Worm (Caenorhabditis elegans) whole organism, L2 larva: Measurements from ENCODE around the gene mmcm-1.

Experiments
- C34F6.9 ChIP-seq: fragments of 150-350 bp; optimal IDR thresholded peaks from 2 replicates; lab custom pipeline; 2014; ENCODE audit warnings: missing biosample characterization, missing genetic modification characterization
- F13H6.1 ChIP-seq: sonication (generic microtip); optimal IDR thresholded peaks from 2 replicates; lab custom pipeline; 2016; ENCODE audit warnings: missing genetic modification characterization, missing compliant biosample characterization
- R02D3.7 ChIP-seq: fragments of 150-350 bp; optimal IDR thresholded peaks from 2 replicates; lab custom pipeline; 2014; ENCODE audit warnings: missing biosample characterization, missing genetic modification characterization
- Y55F3AM.14 ChIP-seq: fragments of 200-800 bp; sonication (Bioruptor generic); optimal IDR thresholded peaks from 2 replicates; lab custom pipeline; 2018; ENCODE audit warnings: mild to moderate bottlenecking, missing genetic modification characterization, missing compliant biosample characterization
- ZK546.5 ChIP-seq: sonication (generic microtip); optimal IDR thresholded peaks from 2 replicates; lab custom pipeline; 2017; ENCODE audit warnings: missing biosample characterization, missing genetic modification characterization
- alr-1 ChIP-seq: fragments of 150-350 bp; optimal IDR thresholded peaks from 2 replicates; lab custom pipeline; 2014; ENCODE audit warnings: missing biosample characterization, missing genetic modification characterization
- aly-2 ChIP-seq: fragments of 150-350 bp; optimal IDR thresholded peaks from 2 replicates; lab custom pipeline; 2014; ENCODE audit warnings: missing biosample characterization, missing genetic modification characterization
- ama-1 ChIP-seq: fragments of 150-350 bp; optimal IDR thresholded peaks from 2 replicates; lab custom pipeline; 2018; ENCODE audit warnings: inconsistent platforms
- blmp-1 ChIP-seq: sonication (generic microtip); optimal IDR thresholded peaks from 2 replicates; lab custom pipeline; 2017; ENCODE audit warnings: missing genetic modification characterization, mild to moderate bottlenecking, missing compliant biosample characterization, antibody characterized with exemption, moderate library complexity; ENCODE audit not compliant: insufficient read depth
- ceh-16 ChIP-seq: fragments of 150-350 bp; optimal IDR thresholded peaks from 2 replicates; lab custom pipeline; 2014; ENCODE audit warnings: missing biosample characterization, missing genetic modification characterization
- ceh-82 ChIP-seq: fragments of 150-350 bp; optimal IDR thresholded peaks from 2 replicates; lab custom pipeline; 2014; ENCODE audit warnings: missing biosample characterization, missing genetic modification characterization
- crh-2 ChIP-seq: sonication (generic microtip); optimal IDR thresholded peaks from 2 replicates; lab custom pipeline; 2017; ENCODE audit warnings: missing biosample characterization, missing genetic modification characterization
- egl-27 ChIP-seq: sonication (generic microtip); optimal IDR thresholded peaks from 3 replicates; lab custom pipeline; 2017; ENCODE audit warnings: missing biosample characterization, missing genetic modification reagents, missing genetic modification characterization
- elt-1 ChIP-seq: fragments of 150-350 bp; optimal IDR thresholded peaks from 2 replicates; lab custom pipeline; 2014; ENCODE audit warnings: missing biosample characterization, missing genetic modification characterization
- elt-3 ChIP-seq: sonication (generic microtip); optimal IDR thresholded peaks from 2 replicates; lab custom pipeline; 2017; ENCODE audit warnings: missing biosample characterization, missing genetic modification characterization
- fos-1 ChIP-seq: fragments of 150-350 bp; optimal IDR thresholded peaks from 2 replicates; lab custom pipeline; 2014; ENCODE audit warnings: missing biosample characterization, missing genetic modification characterization
- gmeb-1 ChIP-seq: fragments of 150-350 bp; optimal IDR thresholded peaks from 2 replicates; lab custom pipeline; 2014; ENCODE audit warnings: missing biosample characterization, missing genetic modification characterization
- lin-11 ChIP-seq: fragments of 150-350 bp; sonication (generic microtip); optimal IDR thresholded peaks from 2 replicates; lab custom pipeline; 2014; ENCODE audit warnings: missing biosample characterization, missing genetic modification characterization, inconsistent platforms, mixed read lengths
- lin-13 ChIP-seq: fragments of 150-350 bp; optimal IDR thresholded peaks from 2 replicates; lab custom pipeline; 2014; ENCODE audit warnings: missing biosample characterization, missing genetic modification reagents, missing genetic modification characterization
- lin-39 ChIP-seq: fragments of 150-350 bp; optimal IDR thresholded peaks from 2 replicates; lab custom pipeline; 2014; ENCODE audit warnings: missing biosample characterization, missing genetic modification reagents, missing genetic modification characterization
- lsy-2 ChIP-seq, 2 experiments: fragments of 150-350 bp in 1 of 2; sonication (generic microtip) in 1 of 2; optimal IDR thresholded peaks; 2 replicates each; lab custom pipeline; 2014 to 2017; ENCODE audit warnings: missing biosample characterization in 2 of 2, missing genetic modification characterization in 2 of 2
- mbf-1 ChIP-seq: sonication (generic microtip); optimal IDR thresholded peaks from 2 replicates; lab custom pipeline; 2017; ENCODE audit warnings: missing biosample characterization, missing genetic modification characterization
- nhr-10 ChIP-seq: sonication (generic microtip); optimal IDR thresholded peaks from 2 replicates; lab custom pipeline; 2017; ENCODE audit warnings: missing biosample characterization, missing genetic modification characterization
- nhr-12 ChIP-seq: fragments of 150-350 bp; optimal IDR thresholded peaks from 2 replicates; lab custom pipeline; 2014; ENCODE audit warnings: missing biosample characterization, missing genetic modification characterization
- nhr-129 ChIP-seq: fragments of 150-350 bp; optimal IDR thresholded peaks from 2 replicates; lab custom pipeline; 2014; ENCODE audit warnings: missing biosample characterization, missing genetic modification characterization
- nhr-21 ChIP-seq: fragments of 150-350 bp; optimal IDR thresholded peaks from 2 replicates; lab custom pipeline; 2014; ENCODE audit warnings: missing biosample characterization, missing genetic modification characterization
- nhr-23 ChIP-seq: fragments of 150-350 bp; optimal IDR thresholded peaks from 2 replicates; lab custom pipeline; 2014; ENCODE audit warnings: missing biosample characterization, missing genetic modification reagents, missing genetic modification characterization
- nhr-25 ChIP-seq: fragments of 150-350 bp; sonication (generic microtip); optimal IDR thresholded peaks from 3 replicates; lab custom pipeline; 2014; ENCODE audit warnings: missing biosample characterization, missing genetic modification characterization
- nhr-6 ChIP-seq: fragments of 150-350 bp; optimal IDR thresholded peaks from 2 replicates; lab custom pipeline; 2014; ENCODE audit warnings: missing biosample characterization, missing genetic modification characterization
- nhr-77 ChIP-seq: fragments of 150-350 bp; optimal IDR thresholded peaks from 2 replicates; lab custom pipeline; 2014; ENCODE audit warnings: missing biosample characterization, missing genetic modification characterization
- peb-1 ChIP-seq: fragments of 150-350 bp; optimal IDR thresholded peaks from 2 replicates; lab custom pipeline; 2014; ENCODE audit warnings: missing biosample characterization, missing genetic modification characterization
- sem-4 ChIP-seq: fragments of 150-350 bp; optimal IDR thresholded peaks from 2 replicates; lab custom pipeline; 2014; ENCODE audit warnings: missing biosample characterization, missing genetic modification reagents, missing genetic modification characterization
- skn-1 ChIP-seq: sonication (generic microtip); optimal IDR thresholded peaks from 2 replicates; lab custom pipeline; 2017; ENCODE audit warnings: missing biosample characterization, missing genetic modification characterization
- sma-3 ChIP-seq: sonication (generic microtip); optimal IDR thresholded peaks from 2 replicates; lab custom pipeline; 2016; ENCODE audit warnings: missing genetic modification reagents, missing genetic modification characterization, missing compliant biosample characterization
- sma-9 ChIP-seq, 2 experiments: fragments of 150-350 bp in 1 of 2; sonication (generic microtip) in 1 of 2; optimal IDR thresholded peaks; 2 replicates each; lab custom pipeline; 2014 to 2016; ENCODE audit warnings: missing genetic modification characterization in 2 of 2, mild to moderate bottlenecking in 1 of 2, missing biosample characterization in 1 of 2, missing compliant biosample characterization in 1 of 2, missing genetic modification reagents in 1 of 2, moderate library complexity in 1 of 2
- snpc-4 ChIP-seq: fragments of 150-350 bp; optimal IDR thresholded peaks from 2 replicates; lab custom pipeline; 2014; ENCODE audit warnings: missing biosample characterization, missing genetic modification characterization
- unc-39 ChIP-seq: fragments of 150-350 bp; optimal IDR thresholded peaks from 2 replicates; lab custom pipeline; 2014; ENCODE audit warnings: missing biosample characterization, missing genetic modification characterization
- unc-55 ChIP-seq: fragments of 150-350 bp; sonication (generic microtip); optimal IDR thresholded peaks from 3 replicates; lab custom pipeline; 2014; ENCODE audit warnings: missing biosample characterization, missing genetic modification reagents, missing genetic modification characterization
- unc-62 ChIP-seq: fragments of 150-350 bp; optimal IDR thresholded peaks from 2 replicates; lab custom pipeline; 2014; ENCODE audit warnings: missing biosample characterization, missing genetic modification reagents, missing genetic modification characterization
- zag-1 ChIP-seq: fragments of 150-350 bp; optimal IDR thresholded peaks from 2 replicates; lab custom pipeline; 2014; ENCODE audit warnings: missing biosample characterization, missing genetic modification characterization
- ztf-1 ChIP-seq: fragments of 200-800 bp; sonication (Bioruptor generic); conservative IDR thresholded peaks from 2 replicates; pipeline ENCODE4 v1.3.6; 2022; ENCODE audit warnings: missing genetic modification characterization, missing compliant biosample characterization
- ztf-4 ChIP-seq: fragments of 150-350 bp; optimal IDR thresholded peaks from 2 replicates; lab custom pipeline; 2014; ENCODE audit warnings: missing biosample characterization, missing genetic modification characterization

Gene mmcm-1

DNA sequence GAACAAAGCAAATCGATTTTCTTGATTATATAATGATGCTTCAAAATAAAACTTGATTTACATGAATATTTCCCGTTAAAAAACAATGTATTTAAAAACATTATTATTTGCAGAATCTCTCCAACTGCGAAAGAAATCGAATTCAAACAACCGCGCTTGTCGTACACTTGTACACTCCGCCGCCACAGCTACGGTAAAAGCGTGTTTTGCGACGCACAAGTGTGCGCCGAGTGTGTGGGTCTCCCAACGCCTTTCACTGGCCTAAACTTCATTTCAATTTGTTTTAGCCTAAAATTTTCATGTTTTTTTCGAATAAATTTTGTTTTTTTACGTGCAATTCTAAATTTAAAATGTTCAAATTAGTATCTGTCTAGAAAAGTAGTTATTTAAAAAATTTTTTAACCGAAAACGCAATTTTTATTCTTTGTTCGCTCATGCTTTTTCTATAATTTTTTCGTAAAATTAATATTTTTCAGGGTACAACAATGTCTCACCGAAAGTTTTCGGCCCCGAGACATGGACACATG, 40.0 kb downstream of the mmcm-1 start, which contains the start of gene rpl-3 (continued):
- peak; percentile 100 for TF ChIP-seq lsy-2 (tag; optimal IDR thresholded peaks at IDR 0.05; lab: Kevin White, UChicago)
- no peak for TF ChIP-seq alr-1 (tag; lab: Kevin White, UChicago)
- TF ChIP-seq nhr-12: peak; percentile 86
- TF ChIP-seq sem-4 (tag; lab: Kevin White, UChicago): peak; percentile 100
- peak; percentile 95 for TF ChIP-seq ZK546.5
- TF ChIP-seq nhr-25 (tag; lab: Kevin White, UChicago): peak; percentile 100
- peak; percentile 100 for TF ChIP-seq ceh-82
- peak; percentile 98 for TF ChIP-seq unc-39 (tag; lab: Kevin White, UChicago)
- TF ChIP-seq nhr-6 (tag; lab: Kevin White, UChicago): peak; percentile 100
- peak; percentile 100 for TF ChIP-seq nhr-21 (tag; lab: Kevin White, UChicago)
- peak; percentile 99 for TF ChIP-seq nhr-77
- peak; percentile 99 for TF ChIP-seq blmp-1 (tag; lab: Kevin White, UChicago)
- peak; percentile 90 for TF ChIP-seq R02D3.7
- peak; percentile 100 for TF ChIP-seq lin-13 (GFP tag; lab: Kevin White, UChicago)
- TF ChIP-seq sma-3 (GFP tag; lab: Kevin White, UChicago): peak; percentile 100
- peak; percentile 100 for TF ChIP-seq F13H6.1 (tag; lab: Kevin White, UChicago)
- TF ChIP-seq zag-1 (tag; lab: Kevin White, UChicago): peak; percentile 100

DNA sequence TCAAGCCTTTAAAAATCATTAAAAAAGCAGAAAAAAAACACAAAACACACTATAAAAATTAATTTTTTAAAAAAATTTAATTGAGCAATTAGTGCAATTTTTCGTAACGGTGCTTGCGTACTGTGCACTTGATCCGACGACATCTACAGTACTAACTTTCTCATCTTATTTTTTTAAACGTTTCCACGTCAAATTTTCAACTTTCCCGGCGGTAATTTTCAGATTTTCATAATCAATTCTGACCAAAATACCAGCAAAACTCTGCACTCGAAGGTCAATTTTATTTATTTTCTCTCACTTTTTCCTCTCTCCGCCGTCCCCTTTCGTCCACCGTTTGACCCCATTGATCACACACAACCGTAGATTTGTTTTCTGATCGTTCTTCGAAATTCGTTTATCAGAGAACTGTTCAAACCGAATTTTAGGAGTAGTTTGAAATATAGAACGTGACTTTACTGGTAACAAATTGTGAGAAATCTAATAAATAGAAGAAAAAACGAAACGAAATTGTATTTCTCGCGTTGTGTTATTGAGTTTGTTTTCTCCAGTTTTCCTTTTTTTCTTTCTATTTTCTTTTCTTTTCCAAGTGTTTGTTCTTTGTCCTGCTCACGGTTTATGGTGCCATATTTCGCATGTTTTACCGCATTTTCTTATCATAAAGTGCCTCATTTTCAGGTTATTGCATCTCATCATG, 43.5 kb downstream of the mmcm-1 start, which contains the start of gene acs-19:
acs-19 (plus strand) TSS at position 676 of the 694 bp plus-strand sequence.
- no peak for TF ChIP-seq nhr-10 (tag; lab: Kevin White, UChicago)
- TF ChIP-seq sem-4 (tag; lab: Kevin White, UChicago): peak; percentile 38
- no peak for TF ChIP-seq gmeb-1 (tag; lab: Kevin White, UChicago)
- TF ChIP-seq blmp-1 (tag; lab: Kevin White, UChicago): no peak
- no peak for TF ChIP-seq nhr-23 (tag; lab: Kevin White, UChicago)
- peak; percentile 29 for TF ChIP-seq C34F6.9 (tag; lab: Kevin White, UChicago)
- no peak for TF ChIP-seq sma-9 (GFP tag; optimal IDR thresholded peaks at IDR 0.05; lab: Kevin White, UChicago)
- no peak for TF ChIP-seq sma-9 (tag; optimal IDR thresholded peaks at IDR 0.05; lab: Kevin White, UChicago)
- peak; percentile 25 for TF ChIP-seq Y55F3AM.14
- TF ChIP-seq crh-2: peak; percentile 32
- TF ChIP-seq nhr-6 (tag; lab: Kevin White, UChicago): peak; percentile 35
- TF ChIP-seq peb-1 (tag; lab: Kevin White, UChicago): no peak
- no peak for TF ChIP-seq fos-1 (tag; lab: Kevin White, UChicago)
- no peak for TF ChIP-seq ztf-1 (GFP tag; lab: Robert Waterston, UW)
- TF ChIP-seq ztf-4 (tag; lab: Kevin White, UChicago): peak; percentile 17
- TF ChIP-seq lin-13 (GFP tag; lab: Kevin White, UChicago): peak; percentile 20
- TF ChIP-seq elt-1 (tag; lab: Kevin White, UChicago): no peak
- TF ChIP-seq lsy-2 (tag; optimal IDR thresholded peaks at IDR 0.05; lab: Kevin White, UChicago): peak in 1 of 2 experiments; percentile 35
- TF ChIP-seq ama-1 (lab: Kevin White, UChicago): no peak
- no peak for TF ChIP-seq aly-2
- peak; percentile 14 for TF ChIP-seq nhr-129 (tag; lab: Kevin White, UChicago)
- TF ChIP-seq, all 48 proteins: peak for 9

DNA sequence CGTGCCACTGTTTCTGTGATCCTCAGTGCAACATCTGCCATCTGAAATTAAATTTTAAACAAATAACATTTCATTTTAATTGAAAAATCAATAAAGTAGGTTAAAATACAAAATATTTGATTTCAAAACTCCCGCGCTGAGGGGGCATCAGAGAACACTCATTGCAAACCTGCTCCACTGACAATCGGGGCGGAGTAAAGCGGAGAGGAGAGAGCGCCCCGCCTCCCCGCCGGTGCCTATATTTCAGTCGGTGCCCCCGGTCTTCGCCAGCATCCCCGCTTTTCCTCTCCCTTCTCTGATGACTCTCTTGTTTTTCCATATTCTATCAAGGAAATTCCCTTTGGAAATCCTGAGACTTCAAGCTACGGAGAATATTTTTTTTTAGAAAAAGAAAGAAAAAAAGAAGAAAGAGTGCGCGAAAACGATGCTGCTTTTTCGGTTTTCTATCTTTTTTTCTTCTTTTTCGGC, 44.5 kb downstream of the mmcm-1 start, which contains the start of gene brc-1:
brc-1 (minus strand) TSS at position 51 of the 468 bp plus-strand sequence.
- peak; percentile 69 for TF ChIP-seq ztf-4 (tag; lab: Kevin White, UChicago)
- TF ChIP-seq sma-9 (GFP tag; optimal IDR thresholded peaks at IDR 0.05; lab: Kevin White, UChicago): peak; percentile 82
- no peak for TF ChIP-seq sma-9 (tag; optimal IDR thresholded peaks at IDR 0.05; lab: Kevin White, UChicago)
- TF ChIP-seq elt-1 (tag; lab: Kevin White, UChicago): no peak
- TF ChIP-seq lin-11 (tag; lab: Kevin White, UChicago): peak; percentile 92
- peak; percentile 82 for TF ChIP-seq fos-1 (tag; lab: Kevin White, UChicago)
- TF ChIP-seq ZK546.5: peak; percentile 52
- peak; percentile 93 for TF ChIP-seq gmeb-1 (tag; lab: Kevin White, UChicago)
- TF ChIP-seq nhr-77: no peak
- TF ChIP-seq egl-27 (tag; lab: Kevin White, UChicago): peak; percentile 53
- TF ChIP-seq crh-2: peak; percentile 92
- peak; percentile 74 for TF ChIP-seq nhr-21 (tag; lab: Kevin White, UChicago)
- peak; percentile 68 for TF ChIP-seq snpc-4 (tag; lab: Kevin White, UChicago)
- TF ChIP-seq unc-55: peak; percentile 98
- TF ChIP-seq mbf-1 (tag; lab: Kevin White, UChicago): no peak
- TF ChIP-seq elt-3 (tag; lab: Kevin White, UChicago): no peak
- peak; percentile 50 for TF ChIP-seq nhr-6 (tag; lab: Kevin White, UChicago)
- no peak for TF ChIP-seq unc-62 (GFP tag; lab: Kevin White, UChicago)
- peak; percentile 63 for TF ChIP-seq nhr-25 (tag; lab: Kevin White, UChicago)
- TF ChIP-seq aly-2: no peak
- TF ChIP-seq blmp-1 (tag; lab: Kevin White, UChicago): peak; percentile 66
- TF ChIP-seq lsy-2 (tag; optimal IDR thresholded peaks at IDR 0.05; lab: Kevin White, UChicago): peak; percentile 83 to 96
- TF ChIP-seq sem-4 (tag; lab: Kevin White, UChicago): peak; percentile 74
- peak; percentile 89 for TF ChIP-seq C34F6.9 (tag; lab: Kevin White, UChicago)
- no peak for TF ChIP-seq lin-39
- TF ChIP-seq sma-3 (GFP tag; lab: Kevin White, UChicago): peak; percentile 71
- TF ChIP-seq skn-1 (tag; lab: Kevin White, UChicago): no peak
- no peak for TF ChIP-seq alr-1 (tag; lab: Kevin White, UChicago)
- peak; percentile 70 for TF ChIP-seq ceh-16 (tag; lab: Kevin White, UChicago)
- no peak for TF ChIP-seq peb-1 (tag; lab: Kevin White, UChicago)
- TF ChIP-seq nhr-23 (tag; lab: Kevin White, UChicago): no peak
- TF ChIP-seq ceh-82: peak; percentile 73
- TF ChIP-seq nhr-12: no peak
